Worm (Caenorhabditis elegans): ENCODE results near the gene srj-33.

ce11 chrV:9986177-9986576 is 48.8 kb upstream of the srj-33 start, which contains the start of gene rmd-2:
- no peak for TF ChIP-seq lin-39 (tag; optimal IDR thresholded peaks at IDR 0.05)
- TF ChIP-seq unc-39 (tag; optimal IDR thresholded peaks at IDR 0.05): no peak
- no peak for TF ChIP-seq ceh-82 (tag; optimal IDR thresholded peaks at IDR 0.05)
- no peak for TF ChIP-seq lin-13 (GFP tag; optimal IDR thresholded peaks at IDR 0.05)
- no peak for TF ChIP-seq F13H6.1 (tag; optimal IDR thresholded peaks at IDR 0.05)
- no peak for TF ChIP-seq elt-1 (tag; optimal IDR thresholded peaks at IDR 0.05)
- no peak for TF ChIP-seq nhr-77 (tag; optimal IDR thresholded peaks at IDR 0.05)
- no peak for TF ChIP-seq egl-27 (tag; optimal IDR thresholded peaks at IDR 0.05)
- TF ChIP-seq lin-11 (tag; optimal IDR thresholded peaks at IDR 0.05): no peak
- no peak for TF ChIP-seq ama-1 (optimal IDR thresholded peaks at IDR 0.05)
- no peak for TF ChIP-seq nhr-12 (tag; optimal IDR thresholded peaks at IDR 0.05)
- TF ChIP-seq nhr-10 (tag; optimal IDR thresholded peaks at IDR 0.05): no peak
- TF ChIP-seq snpc-4 (tag; optimal IDR thresholded peaks at IDR 0.05): no peak

Data from whole organism, L2 larva.